Worm (Caenorhabditis elegans) whole organism, young adult: ENCODE data around the gene dos-3.

Source experiments
- B0336.3 ChIP-seq: fragments of 200-800 bp; sonication (Bioruptor generic); IDR thresholded peaks from 2 replicates; pipeline ENCODE4 v1.3.6; 2022; ENCODE audit warnings: missing genetic modification characterization, missing compliant biosample characterization
- C17E4.6 ChIP-seq: fragments of 200-800 bp; sonication (Bioruptor generic); IDR thresholded peaks from 2 replicates; pipeline ENCODE4 v1.3.6; 2022; ENCODE audit warnings: missing genetic modification reagents, missing genetic modification characterization, missing compliant biosample characterization
- D2030.7 ChIP-seq: fragments of 200-800 bp; sonication (Bioruptor generic); IDR thresholded peaks from 2 replicates; pipeline ENCODE4 v1.3.6; 2022; ENCODE audit warnings: missing genetic modification reagents, missing genetic modification characterization, missing compliant biosample characterization
- F23B12.7 ChIP-seq: sonication (generic microtip); optimal IDR thresholded peaks from 2 replicates; lab custom pipeline; 2017; ENCODE audit warnings: missing genetic modification characterization, mild to moderate bottlenecking, missing compliant biosample characterization, antibody characterized with exemption, moderate library complexity; ENCODE audit not compliant: insufficient read depth
- F33H1.4 ChIP-seq: fragments of 200-800 bp; sonication (Bioruptor generic); IDR thresholded peaks from 2 replicates; pipeline ENCODE4 v1.3.6; 2022; ENCODE audit warnings: missing genetic modification reagents, missing genetic modification characterization, missing compliant biosample characterization
- Y53G8AR.9 ChIP-seq: fragments of 200-800 bp; sonication (Bioruptor generic); conservative IDR thresholded peaks from 2 replicates; pipeline ENCODE4 v1.3.6; 2022; ENCODE audit warnings: missing genetic modification reagents, missing genetic modification characterization, missing compliant biosample characterization
- Y67H2A.10 ChIP-seq: fragments of 200-800 bp; sonication (Bioruptor generic); conservative IDR thresholded peaks from 2 replicates; pipeline ENCODE4 v1.3.6; 2022; ENCODE audit warnings: missing genetic modification reagents, missing genetic modification characterization, missing compliant biosample characterization
- athp-1 ChIP-seq: sonication (generic microtip); optimal IDR thresholded peaks from 2 replicates; lab custom pipeline; 2017; ENCODE audit warnings: mild to moderate bottlenecking, missing genetic modification characterization, missing compliant biosample characterization
- attf-3 ChIP-seq: fragments of 200-800 bp; sonication (Bioruptor generic); conservative IDR thresholded peaks from 2 replicates; pipeline ENCODE4 v1.3.6; 2022; ENCODE audit warnings: missing genetic modification reagents, missing genetic modification characterization, missing compliant biosample characterization
- bed-1 ChIP-seq: fragments of 200-800 bp; sonication (Bioruptor generic); IDR thresholded peaks from 2 replicates; pipeline ENCODE4 v1.3.6; 2022; ENCODE audit warnings: missing genetic modification reagents, missing genetic modification characterization, missing compliant biosample characterization
- ccch-3 ChIP-seq: fragments of 200-800 bp; sonication (Bioruptor generic); optimal IDR thresholded peaks from 2 replicates; lab custom pipeline; 2018; ENCODE audit warnings: mild to moderate bottlenecking, missing genetic modification characterization, missing compliant biosample characterization
- cebp-1 ChIP-seq, 2 experiments: fragments of 200-800 bp in 1 of 2; sonication (Bioruptor generic) in 1 of 2; sonication (generic microtip) in 1 of 2; IDR thresholded peaks in 1 of 2; optimal IDR thresholded peaks in 1 of 2; 2 replicates each; pipeline versions ENCODE4 v1.3.6 to Lab custom; 2017 to 2022; ENCODE audit warnings: missing compliant biosample characterization in 2 of 2, missing genetic modification characterization in 2 of 2, mild to moderate bottlenecking in 1 of 2, missing genetic modification reagents in 1 of 2, moderate library complexity in 1 of 2
- ceh-100 ChIP-seq: fragments of 200-800 bp; sonication (Bioruptor generic); IDR thresholded peaks from 2 replicates; pipeline ENCODE4 v1.3.6; 2022; ENCODE audit warnings: missing genetic modification reagents, missing genetic modification characterization, missing compliant biosample characterization
- ceh-79 ChIP-seq: sonication (generic microtip); optimal IDR thresholded peaks from 2 replicates; lab custom pipeline; 2017; ENCODE audit warnings: mild to moderate bottlenecking, missing genetic modification characterization, missing compliant biosample characterization
- ceh-91 ChIP-seq: fragments of 200-800 bp; sonication (Bioruptor generic); IDR thresholded peaks from 2 replicates; pipeline ENCODE4 v1.3.6; 2022; ENCODE audit warnings: missing genetic modification reagents, missing genetic modification characterization, missing compliant biosample characterization
- efl-1 ChIP-seq: fragments of 150-350 bp; optimal IDR thresholded peaks from 2 replicates; lab custom pipeline; 2014; ENCODE audit warnings: missing biosample characterization, missing genetic modification reagents, missing genetic modification characterization
- egl-18 ChIP-seq: fragments of 200-800 bp; sonication (Bioruptor generic); IDR thresholded peaks from 2 replicates; pipeline ENCODE4 v1.3.6; 2022; ENCODE audit warnings: missing genetic modification reagents, missing genetic modification characterization, missing compliant biosample characterization
- ekl-4 ChIP-seq: fragments of 200-800 bp; sonication (Bioruptor generic); IDR thresholded peaks from 2 replicates; pipeline ENCODE4 v1.3.6; 2022; ENCODE audit warnings: missing genetic modification reagents, missing genetic modification characterization, missing compliant biosample characterization
- him-1 ChIP-seq: sonication (generic microtip); optimal IDR thresholded peaks from 2 replicates; lab custom pipeline; 2016; ENCODE audit warnings: missing genotype, missing genetic modification reagents, missing genetic modification characterization, missing compliant biosample characterization
- hmg-1.2 ChIP-seq: fragments of 200-800 bp; sonication (Bioruptor generic); IDR thresholded peaks from 2 replicates; pipeline ENCODE4 v1.3.6; 2022; ENCODE audit warnings: missing genetic modification reagents, missing genetic modification characterization, missing compliant biosample characterization
- hmg-20 ChIP-seq: fragments of 200-800 bp; sonication (Bioruptor generic); IDR thresholded peaks from 2 replicates; pipeline ENCODE4 v1.3.6; 2022; ENCODE audit warnings: missing genetic modification reagents, missing genetic modification characterization, missing compliant biosample characterization
- hrde-1 ChIP-seq: sonication (generic microtip); optimal IDR thresholded peaks from 2 replicates; lab custom pipeline; 2016; ENCODE audit warnings: missing genetic modification characterization, mild to moderate bottlenecking, missing compliant biosample characterization, moderate library complexity, missing genotype, missing genetic modification reagents, borderline replicate concordance
- lag-1 ChIP-seq: fragments of 200-800 bp; sonication (Bioruptor generic); IDR thresholded peaks from 2 replicates; pipeline ENCODE4 v1.3.6; 2022; ENCODE audit warnings: missing genetic modification reagents, missing genetic modification characterization, missing compliant biosample characterization
- lin-26 ChIP-seq: fragments of 200-800 bp; sonication (Bioruptor generic); IDR thresholded peaks from 2 replicates; pipeline ENCODE4 v1.3.6; 2022; ENCODE audit warnings: missing genetic modification reagents, missing genetic modification characterization, missing compliant biosample characterization
- lin-40 ChIP-seq: sonication (generic microtip); optimal IDR thresholded peaks from 2 replicates; lab custom pipeline; 2016; ENCODE audit warnings: missing genetic modification characterization, mild to moderate bottlenecking, missing compliant biosample characterization, missing genotype, missing genetic modification reagents
- lin-54 ChIP-seq: fragments of 200-800 bp; sonication (Bioruptor generic); optimal IDR thresholded peaks from 2 replicates; lab custom pipeline; 2018; ENCODE audit warnings: mild to moderate bottlenecking, missing genetic modification characterization, missing compliant biosample characterization
- madf-3 ChIP-seq: fragments of 200-800 bp; sonication (Bioruptor generic); IDR thresholded peaks from 2 replicates; pipeline ENCODE4 v1.3.6; 2022; ENCODE audit warnings: missing genetic modification reagents, missing genetic modification characterization, missing compliant biosample characterization
- madf-6 ChIP-seq: fragments of 200-800 bp; sonication (Bioruptor generic); IDR thresholded peaks from 2 replicates; pipeline ENCODE4 v1.3.6; 2022; ENCODE audit warnings: missing genetic modification reagents, missing genetic modification characterization, missing compliant biosample characterization
- madf-8 ChIP-seq: fragments of 200-800 bp; sonication (Bioruptor generic); conservative IDR thresholded peaks from 2 replicates; pipeline ENCODE4 v1.3.6; 2022; ENCODE audit warnings: missing genetic modification reagents, missing genetic modification characterization, missing compliant biosample characterization
- mcd-1 ChIP-seq: fragments of 200-800 bp; sonication (Bioruptor generic); IDR thresholded peaks from 2 replicates; pipeline ENCODE4 v1.3.6; 2022; ENCODE audit warnings: missing genetic modification reagents, missing genetic modification characterization, missing compliant biosample characterization
- nfya-1 ChIP-seq: sonication (generic microtip); optimal IDR thresholded peaks from 2 replicates; lab custom pipeline; 2017; ENCODE audit warnings: antibody characterized with exemption, missing compliant biosample characterization, missing genetic modification characterization, borderline replicate concordance; ENCODE audit not compliant: insufficient read depth
- nfyb-1 ChIP-seq: fragments of 200-800 bp; sonication (Bioruptor generic); IDR thresholded peaks from 2 replicates; pipeline ENCODE4 v1.3.6; 2022; ENCODE audit warnings: missing genetic modification reagents, missing genetic modification characterization, missing compliant biosample characterization
- nhr-27 ChIP-seq: fragments of 200-800 bp; sonication (Bioruptor generic); optimal IDR thresholded peaks from 2 replicates; lab custom pipeline; 2018; ENCODE audit warnings: mild to moderate bottlenecking, missing genetic modification characterization, moderate library complexity, missing compliant biosample characterization
- pbrm-1 ChIP-seq: fragments of 200-800 bp; sonication (Bioruptor generic); IDR thresholded peaks from 2 replicates; pipeline ENCODE4 v1.3.6; 2022; ENCODE audit warnings: missing genetic modification reagents, missing genetic modification characterization, missing compliant biosample characterization
- repo-1 ChIP-seq: sonication (generic microtip); optimal IDR thresholded peaks from 2 replicates; lab custom pipeline; 2017; ENCODE audit warnings: mild to moderate bottlenecking, missing genetic modification characterization, missing compliant biosample characterization
- sea-2 ChIP-seq: fragments of 200-800 bp; sonication (Bioruptor generic); IDR thresholded peaks from 2 replicates; pipeline ENCODE4 v1.3.6; 2022; ENCODE audit warnings: missing genetic modification characterization, missing compliant biosample characterization
- somi-1 ChIP-seq: fragments of 200-800 bp; sonication (Bioruptor generic); optimal IDR thresholded peaks from 2 replicates; lab custom pipeline; 2018; ENCODE audit warnings: mild to moderate bottlenecking, missing genetic modification characterization, missing compliant biosample characterization
- tbp1 ChIP-seq: fragments of 200-800 bp; sonication (Bioruptor generic); optimal IDR thresholded peaks from 2 replicates; lab custom pipeline; 2018; ENCODE audit warnings: mild to moderate bottlenecking, missing genetic modification characterization, missing compliant biosample characterization
- xnd-1 ChIP-seq: sonication (generic microtip); optimal IDR thresholded peaks from 2 replicates; lab custom pipeline; 2016; ENCODE audit warnings: missing genotype, missing genetic modification reagents, missing genetic modification characterization, missing compliant biosample characterization
- zfh-2 ChIP-seq: fragments of 200-800 bp; sonication (Bioruptor generic); conservative IDR thresholded peaks from 2 replicates; pipeline ENCODE4 v1.3.6; 2022; ENCODE audit warnings: missing genetic modification reagents, missing genetic modification characterization, missing compliant biosample characterization
- ztf-25 ChIP-seq: fragments of 200-800 bp; sonication (Bioruptor generic); IDR thresholded peaks from 2 replicates; pipeline ENCODE4 v1.3.6; 2022; ENCODE audit warnings: missing genetic modification reagents, missing genetic modification characterization, missing compliant biosample characterization
- ztf-26 ChIP-seq: sonication (generic microtip); optimal IDR thresholded peaks from 2 replicates; lab custom pipeline; 2017; ENCODE audit warnings: missing genetic modification characterization, missing compliant biosample characterization
- ztf-3 ChIP-seq: fragments of 200-800 bp; sonication (Bioruptor generic); optimal IDR thresholded peaks from 2 replicates; lab custom pipeline; 2018; ENCODE audit warnings: mild to moderate bottlenecking, missing genetic modification characterization, missing compliant biosample characterization
- ztf-6 ChIP-seq: fragments of 200-800 bp; sonication (Bioruptor generic); IDR thresholded peaks from 2 replicates; pipeline ENCODE4 v1.3.6; 2022; ENCODE audit warnings: missing genetic modification reagents, missing genetic modification characterization, missing compliant biosample characterization

dos-3 gene

ce11 chrIII:794984-795596 lies 44.3 kb downstream of the dos-3 start, which contains the start of gene trpp-11 (continued):
- TF ChIP-seq repo-1 = no peak
- TF ChIP-seq lag-1 (GFP tag; lab: Robert Waterston, UW) = no peak
- TF ChIP-seq madf-8 = no peak
- peak; percentile 62 for TF ChIP-seq Y53G8AR.9 (GFP tag; lab: Robert Waterston, UW)
- TF ChIP-seq lin-54 (GFP tag; lab: Kevin White, UChicago) = peak; percentile 52
- TF ChIP-seq ekl-4 (GFP tag; lab: Robert Waterston, UW) = peak; percentile 50; the same call in 1 of the 2 replicates
- no peak for TF ChIP-seq sea-2 (GFP tag; lab: Robert Waterston, UW)
- peak; percentile 56 for TF ChIP-seq lin-26
- TF ChIP-seq B0336.3 = peak; percentile 86
- no peak for TF ChIP-seq ztf-25 (GFP tag; lab: Robert Waterston, UW)
- no peak for TF ChIP-seq ztf-26 (tag; lab: Kevin White, UChicago)
- no peak for TF ChIP-seq nfya-1
- TF ChIP-seq ceh-79 (tag; lab: Kevin White, UChicago) = peak; percentile 40
- peak; percentile 51 for TF ChIP-seq hrde-1 (tag; lab: Kevin White, UChicago)
- peak; percentile 14; the same call in 1 of the 2 replicates for TF ChIP-seq D2030.7 (GFP tag; lab: Robert Waterston, UW)
- TF ChIP-seq hmg-20 (GFP tag; lab: Robert Waterston, UW) = 0 out of 2 replicates have a peak, but pooled peaks have one; percentile 24
- TF ChIP-seq efl-1 (GFP tag; lab: Kevin White, UChicago) = no peak
- TF ChIP-seq somi-1 (GFP tag; lab: Kevin White, UChicago) = no peak
- peak; percentile 4 for TF ChIP-seq athp-1 (tag; lab: Kevin White, UChicago)
- peak; percentile 8; the same call in 1 of the 2 replicates for TF ChIP-seq hmg-1.2
- TF ChIP-seq pbrm-1 (GFP tag; lab: Robert Waterston, UW) = peak; percentile 30; the same call in 1 of the 2 replicates
- TF ChIP-seq, all 124 proteins: peak for 24

- TF ChIP-seq ztf-6 (no peak), Y67H2A.10 (GFP tag; lab: Robert Waterston, UW) (no peak), zfh-2 (no peak), mcd-1 (GFP tag; lab: Robert Waterston, UW) (no peak), ceh-91 (GFP tag; lab: Robert Waterston, UW) (no peak), efl-1 (GFP tag; lab: Kevin White, UChicago) (no peak), ztf-25 (GFP tag; lab: Robert Waterston, UW) (no peak), lin-40 (tag; lab: Kevin White, UChicago) (no peak), nhr-27 (no peak), ztf-3 (GFP tag; lab: Kevin White, UChicago) (no peak), attf-3 (GFP tag; lab: Robert Waterston, UW) (no peak), ccch-3 (GFP tag; lab: Kevin White, UChicago) (no peak), F23B12.7 (tag; lab: Kevin White, UChicago) (no peak), bed-1 (GFP tag; lab: Robert Waterston, UW) (no peak), ztf-26 (tag; lab: Kevin White, UChicago) (no peak), D2030.7 (GFP tag; lab: Robert Waterston, UW) (no peak), egl-18 (GFP tag; lab: Robert Waterston, UW) (no peak), nfyb-1 (GFP tag; lab: Robert Waterston, UW) (no peak)
Observed at ce11 chrIII:794000-794399, 45.4 kb downstream of the dos-3 start, which contains the start of gene rps-29. Gene rps-29 (plus strand): TSS chrIII:794300.

- TF ChIP-seq madf-6 = peak; percentile 62
- no peak for TF ChIP-seq ccch-3 (GFP tag; lab: Kevin White, UChicago)
- TF ChIP-seq lin-40 (tag; lab: Kevin White, UChicago) = peak; percentile 47
- no peak for TF ChIP-seq madf-3
- peak; percentile 48 for TF ChIP-seq efl-1 (GFP tag; lab: Kevin White, UChicago)
- TF ChIP-seq ceh-100 = peak; percentile 27; the same call in 1 of the 2 replicates
- TF ChIP-seq him-1 (tag; lab: Kevin White, UChicago) = no peak
- TF ChIP-seq tbp1 = peak; percentile 49
- TF ChIP-seq cebp-1 (GFP tag; IDR thresholded peaks at IDR 0.05; lab: Robert Waterston, UW) = no peak
- peak; percentile 63 for TF ChIP-seq cebp-1 (tag; optimal IDR thresholded peaks at IDR 0.05; lab: Kevin White, UChicago)
- TF ChIP-seq C17E4.6 = no peak
- TF ChIP-seq F33H1.4 (GFP tag; lab: Robert Waterston, UW) = peak; percentile 96
- TF ChIP-seq D2030.7 (GFP tag; lab: Robert Waterston, UW) = peak; percentile 53
- TF ChIP-seq xnd-1 (tag; lab: Kevin White, UChicago) = peak; percentile 23
- no peak for TF ChIP-seq lin-26
Observed at ce11 chrIII:793595-793994, 45.8 kb downstream of the dos-3 start, which contains the start of gene snt-2. Gene snt-2 (minus strand): TSS chrIII:793733.
